Fruit fly (Drosophila melanogaster): ENCODE results near the gene Gen.

dm6 chr3L:5176071-5176470 lies 23.9 kb upstream of the Gen start:
- TF ChIP-seq OdsH (GFP tag; optimal IDR thresholded peaks at IDR 0.05): no peak
- no peak for TF ChIP-seq HLH106 (tag; optimal IDR thresholded peaks at IDR 0.05)
- no peak for TF ChIP-seq jim (GFP tag; optimal IDR thresholded peaks at IDR 0.05)
- TF ChIP-seq fru (GFP tag; optimal IDR thresholded peaks at IDR 0.05): no peak
